Worm (Caenorhabditis elegans): ENCODE measurements around the gene str-163.

DNA sequence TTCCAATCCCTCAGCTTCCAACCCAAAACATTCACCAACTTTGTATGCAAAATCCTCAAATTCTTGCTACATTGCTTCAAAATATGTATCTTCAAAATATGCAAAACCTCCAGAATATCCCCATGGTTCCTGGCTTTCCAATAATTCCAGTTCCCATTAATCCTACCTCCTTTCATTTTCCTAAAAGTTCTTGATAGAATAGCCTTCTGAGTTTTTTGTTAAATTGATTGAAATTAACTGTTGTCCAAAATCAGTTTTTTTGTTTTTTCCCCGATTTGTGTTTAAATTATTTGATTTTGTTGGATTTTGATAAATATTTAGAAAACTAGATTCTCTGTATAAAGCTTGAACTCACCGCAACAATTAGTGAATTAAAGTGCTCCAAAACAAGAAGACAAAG is 51.2 kb downstream of the str-163 start:
- TF ChIP-seq B0336.3 (GFP tag; IDR thresholded peaks at IDR 0.05) (no peak), snpc-4 (GFP tag; optimal IDR thresholded peaks at IDR 0.05) (no peak), snpc-4 (tag; optimal IDR thresholded peaks at IDR 0.05) (no peak), nhr-179 (tag; optimal IDR thresholded peaks at IDR 0.05) (no peak), ets-4 (GFP tag; optimal IDR thresholded peaks at IDR 0.05) (no peak), ztf-25 (GFP tag; IDR thresholded peaks at IDR 0.05) (no peak), ceh-79 (tag; optimal IDR thresholded peaks at IDR 0.05) (no peak), F49E8.2 (tag; optimal IDR thresholded peaks at IDR 0.05; ENCODE audit: insufficient read depth) (no peak), egl-18 (GFP tag; IDR thresholded peaks at IDR 0.05) (no peak), dox-1 (GFP tag; IDR thresholded peaks at IDR 0.05) (no peak), tbp1 (GFP tag; optimal IDR thresholded peaks at IDR 0.05) (no peak)

Measured in whole organism, young adult.